Worm (Caenorhabditis elegans): ENCODE results near the gene psmd-9.

- TF ChIP-seq mab-5 (tag; optimal IDR thresholded peaks at IDR 0.05) (no peak), unc-62 (GFP tag; optimal IDR thresholded peaks at IDR 0.05) (no peak), elt-1 (tag; optimal IDR thresholded peaks at IDR 0.05) (no peak)
Measured at ce11 chrII:6858201-6858600, 43.7 kb upstream of the psmd-9 start, which contains the start of gene dnj-5.

All from whole organism, L2 larva.